Worm (Caenorhabditis elegans): Measurements from ENCODE around the gene ost-1.

DNA sequence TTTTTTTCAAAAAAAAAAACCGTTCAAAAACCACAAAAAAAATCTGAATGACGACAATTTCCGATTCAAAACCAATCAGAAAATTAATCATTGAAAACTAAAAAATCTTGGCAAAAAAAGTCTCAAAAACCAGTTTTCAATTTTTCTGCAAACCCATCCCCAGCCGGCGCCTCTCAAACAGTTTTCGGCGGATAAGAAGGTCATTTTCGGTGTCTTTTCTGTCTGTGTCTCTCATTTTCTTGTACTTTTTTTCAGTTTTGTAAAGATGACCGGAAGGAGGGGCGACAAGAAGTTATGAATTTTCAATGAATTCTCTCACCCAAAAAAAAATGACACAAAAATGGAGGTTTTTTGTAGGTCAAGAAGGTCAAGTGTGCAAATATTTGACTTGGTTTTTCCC is 48.0 kb downstream of the ost-1 start:
- no peak for TF ChIP-seq mdl-1 (tag; optimal IDR thresholded peaks at IDR 0.05)
- no peak for TF ChIP-seq nhr-77 (tag; optimal IDR thresholded peaks at IDR 0.05)
- no peak for TF ChIP-seq nhr-21 (tag; optimal IDR thresholded peaks at IDR 0.05)
